Worm (Caenorhabditis elegans) whole organism, late embryonic: ENCODE results near the gene C44H4.4.
A peak's percentile ranks its signal among the peaks of the same experiment; 100 is the strongest.

Source experiments
- C08G9.2 ChIP-seq: sonication (generic microtip); optimal IDR thresholded peaks from 2 replicates; lab custom pipeline; 2016; ENCODE audit warnings: mild to moderate bottlenecking, missing genetic modification characterization, moderate library complexity, missing compliant biosample characterization
- C38D4.7 ChIP-seq: fragments of 200-800 bp; sonication (Bioruptor generic); optimal IDR thresholded peaks from 2 replicates; lab custom pipeline; 2018; ENCODE audit warnings: mild to moderate bottlenecking, missing genetic modification characterization, moderate library complexity, missing compliant biosample characterization
- K09A11.1 ChIP-seq: sonication (generic microtip); optimal IDR thresholded peaks from 2 replicates; lab custom pipeline; 2017; ENCODE audit warnings: antibody characterized with exemption, mild to moderate bottlenecking, missing genetic modification characterization, missing compliant biosample characterization; ENCODE audit not compliant: insufficient read depth
- Y22D7AL.16 ChIP-seq: sonication (generic microtip); optimal IDR thresholded peaks from 2 replicates; lab custom pipeline; 2016; ENCODE audit warnings: missing genetic modification characterization, missing compliant biosample characterization
- ahr-1 ChIP-seq: sonication (generic microtip); optimal IDR thresholded peaks from 2 replicates; lab custom pipeline; 2016; ENCODE audit warnings: missing genetic modification characterization, missing compliant biosample characterization
- ama-1 ChIP-seq: fragments of 150-350 bp; optimal IDR thresholded peaks from 2 replicates; lab custom pipeline; 2014
- ceh-22 ChIP-seq: sonication (generic microtip); optimal IDR thresholded peaks from 2 replicates; lab custom pipeline; 2017; ENCODE audit warnings: missing biosample characterization, missing genetic modification characterization
- ceh-24 ChIP-seq: sonication (generic microtip); optimal IDR thresholded peaks from 2 replicates; lab custom pipeline; 2016; ENCODE audit warnings: mild to moderate bottlenecking, missing genetic modification characterization, missing compliant biosample characterization
- ceh-31 ChIP-seq: sonication (generic microtip); optimal IDR thresholded peaks from 2 replicates; lab custom pipeline; 2016; ENCODE audit warnings: missing genetic modification characterization, missing compliant biosample characterization
- ceh-34 ChIP-seq: sonication (generic microtip); optimal IDR thresholded peaks from 2 replicates; lab custom pipeline; 2016; ENCODE audit warnings: mild to moderate bottlenecking, missing genetic modification characterization, missing compliant biosample characterization
- ceh-45 ChIP-seq: fragments of 200-800 bp; sonication (Bioruptor generic); IDR thresholded peaks from 2 replicates; pipeline ENCODE4 v1.3.6; 2022; ENCODE audit warnings: missing genetic modification reagents, missing genetic modification characterization, missing compliant biosample characterization
- ceh-6 ChIP-seq: fragments of 200-800 bp; sonication (Bioruptor generic); optimal IDR thresholded peaks from 2 replicates; lab custom pipeline; 2018; ENCODE audit warnings: mild to moderate bottlenecking, missing genetic modification characterization, missing compliant biosample characterization
- ceh-9 ChIP-seq: sonication (generic microtip); optimal IDR thresholded peaks from 2 replicates; lab custom pipeline; 2016; ENCODE audit warnings: mild to moderate bottlenecking, missing genetic modification characterization, inconsistent platforms, missing compliant biosample characterization
- dmd-4 ChIP-seq: sonication (generic microtip); optimal IDR thresholded peaks from 2 replicates; lab custom pipeline; 2016; ENCODE audit warnings: borderline replicate concordance, missing genetic modification characterization, missing compliant biosample characterization
- dve-1 ChIP-seq: sonication (generic microtip); optimal IDR thresholded peaks from 2 replicates; lab custom pipeline; 2017; ENCODE audit warnings: antibody characterized with exemption, mild to moderate bottlenecking, missing genetic modification characterization, missing compliant biosample characterization
- elt-2 ChIP-seq: sonication (generic microtip); optimal IDR thresholded peaks from 2 replicates; lab custom pipeline; 2016; ENCODE audit warnings: missing genetic modification reagents, missing genetic modification characterization, missing compliant biosample characterization
- fax-1 ChIP-seq: sonication (generic microtip); optimal IDR thresholded peaks from 2 replicates; lab custom pipeline; 2016; ENCODE audit warnings: missing genotype, missing genetic modification characterization, missing compliant biosample characterization
- hlh-13 ChIP-seq: fragments of 200-800 bp; sonication (Bioruptor generic); optimal IDR thresholded peaks from 2 replicates; lab custom pipeline; 2018; ENCODE audit warnings: mild to moderate bottlenecking, missing genetic modification characterization, missing compliant biosample characterization
- hlh-30 ChIP-seq: sonication (generic microtip); optimal IDR thresholded peaks from 2 replicates; lab custom pipeline; 2017; ENCODE audit warnings: antibody characterized with exemption, missing genetic modification characterization, missing compliant biosample characterization; ENCODE audit not compliant: insufficient read depth
- hlh-6 ChIP-seq: sonication (generic microtip); optimal IDR thresholded peaks from 2 replicates; lab custom pipeline; 2016; ENCODE audit warnings: missing genotype, missing genetic modification characterization, missing compliant biosample characterization
- hlh-8 ChIP-seq: sonication (generic microtip); optimal IDR thresholded peaks from 2 replicates; lab custom pipeline; 2016; ENCODE audit warnings: missing genotype, missing genetic modification characterization, missing compliant biosample characterization
- lim-6 ChIP-seq: sonication (generic microtip); optimal IDR thresholded peaks from 2 replicates; lab custom pipeline; 2016; ENCODE audit warnings: missing genetic modification characterization, missing compliant biosample characterization
- lin-11 ChIP-seq: fragments of 200-800 bp; sonication (Bioruptor generic); optimal IDR thresholded peaks from 2 replicates; lab custom pipeline; 2018; ENCODE audit warnings: mild to moderate bottlenecking, missing genetic modification characterization, missing compliant biosample characterization
- madf-2 ChIP-seq: sonication (generic microtip); optimal IDR thresholded peaks from 2 replicates; lab custom pipeline; 2017; ENCODE audit warnings: missing genetic modification characterization, missing compliant biosample characterization
- mec-3 ChIP-seq: sonication (generic microtip); optimal IDR thresholded peaks from 2 replicates; lab custom pipeline; 2016; ENCODE audit warnings: borderline replicate concordance, missing genetic modification characterization, missing compliant biosample characterization
- nfya-1 ChIP-seq: sonication (generic microtip); optimal IDR thresholded peaks from 2 replicates; lab custom pipeline; 2017; ENCODE audit warnings: missing genetic modification characterization, mild to moderate bottlenecking, missing compliant biosample characterization, antibody characterized with exemption, moderate library complexity
- nhr-11 ChIP-seq: fragments of 150-350 bp; optimal IDR thresholded peaks from 2 replicates; lab custom pipeline; 2014; ENCODE audit warnings: missing biosample characterization, missing genetic modification characterization
- nhr-232 ChIP-seq: sonication (generic microtip); optimal IDR thresholded peaks from 2 replicates; lab custom pipeline; 2016; ENCODE audit warnings: missing genetic modification characterization, missing compliant biosample characterization
- npax-4 ChIP-seq: sonication (generic microtip); optimal IDR thresholded peaks from 2 replicates; lab custom pipeline; 2016; ENCODE audit warnings: missing genetic modification characterization, missing compliant biosample characterization
- pha-2 ChIP-seq: sonication (generic microtip); optimal IDR thresholded peaks from 2 replicates; lab custom pipeline; 2017; ENCODE audit warnings: mild to moderate bottlenecking, missing genetic modification characterization, missing compliant biosample characterization
- pha-4 ChIP-seq: fragments of 150-350 bp; optimal IDR thresholded peaks from 2 replicates; lab custom pipeline; 2018; ENCODE audit warnings: missing biosample characterization, missing genetic modification reagents, missing genetic modification characterization
- pros-1 ChIP-seq: fragments of 150-350 bp; optimal IDR thresholded peaks from 2 replicates; lab custom pipeline; 2014; ENCODE audit warnings: missing biosample characterization, missing genetic modification reagents, missing genetic modification characterization
- ref-2 ChIP-seq: sonication (generic microtip); optimal IDR thresholded peaks from 2 replicates; lab custom pipeline; 2016; ENCODE audit warnings: missing genetic modification characterization, missing compliant biosample characterization
- sox-4 ChIP-seq: sonication (generic microtip); optimal IDR thresholded peaks from 2 replicates; lab custom pipeline; 2017; ENCODE audit warnings: mild to moderate bottlenecking, missing genetic modification characterization, inconsistent platforms, missing compliant biosample characterization
- tbx-2 ChIP-seq: sonication (generic microtip); optimal IDR thresholded peaks from 2 replicates; lab custom pipeline; 2016; ENCODE audit warnings: missing genetic modification characterization, missing compliant biosample characterization
- tbx-7 ChIP-seq: sonication (generic microtip); optimal IDR thresholded peaks from 2 replicates; lab custom pipeline; 2016; ENCODE audit warnings: missing genotype, missing genetic modification characterization, missing compliant biosample characterization
- unc-55 ChIP-seq: sonication (generic microtip); optimal IDR thresholded peaks from 2 replicates; lab custom pipeline; 2017; ENCODE audit warnings: missing biosample characterization, missing genetic modification reagents, missing genetic modification characterization
- unc-86 ChIP-seq: sonication (generic microtip); optimal IDR thresholded peaks from 2 replicates; lab custom pipeline; 2016; ENCODE audit warnings: missing genetic modification characterization, missing compliant biosample characterization
- zip-5 ChIP-seq: sonication (generic microtip); optimal IDR thresholded peaks from 2 replicates; lab custom pipeline; 2016; ENCODE audit warnings: missing genetic modification characterization, missing compliant biosample characterization
- ztf-16 ChIP-seq: sonication (generic microtip); optimal IDR thresholded peaks from 2 replicates; lab custom pipeline; 2017; ENCODE audit warnings: missing genetic modification characterization, missing compliant biosample characterization

The C44H4.4 gene

DNA sequence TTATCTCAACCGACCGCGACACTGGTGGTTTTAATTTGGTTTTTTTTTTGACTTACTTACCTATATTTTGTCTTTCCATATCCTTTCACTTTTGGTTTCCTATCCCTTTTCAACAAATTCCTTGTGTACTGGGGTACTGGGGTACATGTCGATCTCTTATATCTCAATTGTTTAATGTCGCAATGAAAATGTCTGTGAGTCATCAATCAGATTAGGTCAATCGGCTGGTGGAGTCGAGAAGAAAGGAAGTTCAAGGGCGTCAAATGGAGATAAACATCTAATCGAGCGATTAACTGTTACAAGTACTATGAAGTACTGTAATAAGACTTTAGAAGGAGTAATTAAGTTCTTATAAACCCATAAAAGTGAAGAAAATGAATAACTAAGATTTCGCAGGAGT is 13.0 kb downstream of the C44H4.4 start:
- TF ChIP-seq pha-4 (tag; lab: Kevin White, UChicago) (no peak), unc-55 (GFP tag; lab: Kevin White, UChicago) (peak; percentile 68)

DNA sequence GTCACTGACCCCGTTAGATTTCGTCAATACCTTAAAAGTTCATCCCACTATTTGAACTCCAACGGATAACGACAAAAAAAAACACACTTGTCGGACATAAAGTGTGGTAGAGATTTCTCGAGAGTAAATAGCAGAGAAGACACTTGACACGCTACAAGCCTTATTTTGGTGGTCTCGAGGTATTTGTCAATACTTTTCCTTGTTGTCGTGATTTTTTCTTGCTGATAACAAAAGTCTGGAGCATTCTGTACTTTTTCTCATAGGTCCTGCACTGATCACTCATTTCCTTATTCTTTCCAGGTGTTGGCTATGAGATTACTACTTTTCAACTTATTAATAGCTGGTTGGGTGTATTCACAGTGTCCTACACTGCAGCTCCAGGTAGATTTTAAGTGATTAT is 16.5 kb downstream of the C44H4.4 start, which contains the start of gene lron-1:
TSS of gene lron-1 (plus strand) at position 301 of the 400 bp plus-strand sequence.
- TF ChIP-seq dmd-4 (tag; lab: Kevin White, UChicago): no peak

DNA sequence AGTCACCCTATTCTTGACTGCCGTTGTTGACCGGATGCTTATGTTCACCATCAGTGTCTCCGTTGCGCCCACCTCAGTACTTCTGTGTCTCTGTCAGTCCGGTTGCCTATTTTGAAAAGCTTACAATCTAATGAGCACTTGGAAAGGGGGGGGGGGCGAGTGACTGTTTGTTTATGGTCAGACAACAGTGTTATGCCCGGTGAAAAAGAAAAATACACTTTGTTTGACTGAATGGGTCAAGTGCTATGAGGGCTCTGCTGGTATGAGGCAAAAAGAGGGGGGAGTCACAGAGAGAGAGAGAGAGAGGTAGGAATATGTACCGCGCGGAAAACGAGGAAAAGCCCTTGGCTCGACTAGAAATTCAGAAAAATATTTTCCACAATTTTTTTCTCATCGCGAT is 17.6 kb downstream of the C44H4.4 start:
- TF ChIP-seq C08G9.2 (tag; lab: Kevin White, UChicago) (no peak), ama-1 (lab: Kevin White, UChicago) (no peak), pha-2 (tag; lab: Kevin White, UChicago) (peak; percentile 65), tbx-2 (tag; lab: Kevin White, UChicago) (peak; percentile 43), zip-5 (tag; lab: Kevin White, UChicago) (no peak), ceh-22 (tag; lab: Kevin White, UChicago) (peak; percentile 70), pros-1 (no peak), lim-6 (no peak)

DNA sequence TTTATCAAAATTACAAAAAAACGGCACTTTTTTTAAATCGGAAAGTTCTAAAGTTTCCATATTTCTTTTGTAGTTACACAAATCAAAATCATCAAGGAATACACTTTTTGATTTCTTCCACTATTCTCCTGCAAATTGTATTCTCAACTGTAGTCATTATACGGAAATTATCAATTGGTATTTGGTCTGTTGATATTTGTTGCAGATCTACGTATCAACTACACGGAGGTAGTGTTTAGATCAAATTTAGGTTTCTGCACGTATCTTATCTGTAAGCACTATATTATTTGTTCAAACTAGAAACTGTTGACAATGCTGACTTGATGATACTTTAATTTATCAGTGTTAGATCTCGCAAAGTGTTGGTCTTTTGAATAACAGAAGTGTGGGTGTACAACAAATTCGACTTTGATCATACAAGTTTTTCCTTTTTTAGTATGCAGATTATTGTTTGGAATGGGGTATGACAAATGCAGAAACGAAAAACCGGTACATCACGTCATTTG is 20.6 kb downstream of the C44H4.4 start:
- TF ChIP-seq dve-1 (tag; lab: Kevin White, UChicago) (peak; percentile 7), elt-2 (tag; lab: Kevin White, UChicago) (peak; percentile 14), unc-55 (GFP tag; lab: Kevin White, UChicago) (no peak)

DNA sequence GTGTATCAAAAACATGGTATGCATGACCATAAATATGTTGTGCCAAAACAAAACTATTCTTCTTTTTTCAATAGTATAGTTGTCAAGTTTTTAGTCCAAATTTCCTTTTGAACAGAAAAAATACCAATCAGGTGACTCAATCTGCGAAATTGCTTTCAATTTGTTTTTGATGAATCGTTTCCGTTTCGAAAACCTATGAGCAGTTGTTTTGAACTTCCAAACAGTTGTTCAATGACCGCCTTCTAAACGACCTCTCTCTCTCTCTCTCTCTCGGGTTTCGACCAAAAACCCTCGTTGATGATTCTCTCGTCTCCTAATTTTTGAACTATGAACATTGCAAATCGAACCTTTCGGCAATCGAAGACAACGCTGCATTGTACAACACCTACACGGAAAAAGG is 22.9 kb downstream of the C44H4.4 start:
- TF ChIP-seq hlh-6 (no peak), Y22D7AL.16 (no peak), ceh-22 (tag; lab: Kevin White, UChicago) (no peak)

DNA sequence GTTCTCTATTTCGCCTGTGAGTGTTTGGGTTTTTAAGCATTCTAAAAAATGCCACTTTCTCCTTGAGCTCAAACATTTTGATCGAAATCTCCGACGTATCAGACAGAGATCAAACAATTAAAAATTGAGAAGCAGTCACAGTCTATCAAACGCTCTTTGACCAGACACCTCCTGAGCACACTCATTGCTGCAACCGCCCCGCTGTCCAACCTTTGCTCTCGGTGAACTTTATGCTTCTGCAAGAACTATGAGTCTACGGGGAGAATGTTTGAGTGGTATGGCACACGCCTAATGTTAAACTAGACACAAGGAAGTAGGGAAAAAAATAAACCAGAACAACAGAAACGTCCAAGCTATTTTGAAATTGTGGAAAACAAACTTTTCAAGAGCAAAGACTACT is 23.7 kb downstream of the C44H4.4 start:
- TF ChIP-seq ceh-34 (tag; lab: Kevin White, UChicago) (no peak), ztf-16 (tag; lab: Kevin White, UChicago) (no peak), pros-1 (no peak), fax-1 (tag; lab: Kevin White, UChicago) (no peak), lin-11 (no peak), ceh-6 (no peak), K09A11.1 (no peak), npax-4 (no peak), nhr-232 (no peak), hlh-8 (tag; lab: Kevin White, UChicago) (no peak), nfya-1 (tag; lab: Kevin White, UChicago) (no peak), tbx-7 (no peak), sox-4 (tag; lab: Kevin White, UChicago) (no peak), ceh-45 (no peak), C38D4.7 (no peak), ref-2 (tag; lab: Kevin White, UChicago) (no peak), ahr-1 (no peak), madf-2 (no peak)

DNA sequence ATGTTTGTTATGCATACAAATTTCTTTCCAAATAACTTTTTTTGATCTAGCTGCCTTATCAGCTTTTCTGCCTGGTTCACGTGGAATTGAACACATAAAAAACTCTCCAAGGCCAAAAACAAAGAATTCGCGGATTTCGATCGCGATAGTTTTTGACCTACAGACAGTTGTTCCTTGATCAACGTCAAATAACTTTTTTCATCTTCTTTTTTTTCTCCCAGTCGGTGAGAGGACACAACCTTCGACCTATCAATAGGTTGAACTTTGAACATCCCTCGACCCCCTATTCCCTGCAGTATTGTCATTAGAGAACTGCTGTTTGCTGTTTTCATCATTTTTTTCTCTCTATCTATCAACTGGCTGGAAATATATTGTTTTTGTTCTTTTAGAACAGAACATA is 25.1 kb downstream of the C44H4.4 start:
- no peak for TF ChIP-seq mec-3 (tag; lab: Kevin White, UChicago)
- no peak for TF ChIP-seq unc-86 (tag; lab: Kevin White, UChicago)
- no peak for TF ChIP-seq ceh-24
- no peak for TF ChIP-seq dve-1 (tag; lab: Kevin White, UChicago)
- TF ChIP-seq C08G9.2 (tag; lab: Kevin White, UChicago): no peak
- no peak for TF ChIP-seq ama-1 (lab: Kevin White, UChicago)
- TF ChIP-seq hlh-30: no peak
- TF ChIP-seq hlh-13 (GFP tag; lab: Kevin White, UChicago): no peak
- no peak for TF ChIP-seq ceh-31 (tag; lab: Kevin White, UChicago)
- no peak for TF ChIP-seq nhr-11 (tag; lab: Kevin White, UChicago)
- no peak for TF ChIP-seq ceh-9 (tag; lab: Kevin White, UChicago)
